Fruit fly (Drosophila melanogaster): Measurements from ENCODE around the gene CG42526.

CG42526 gene

dm6 chr3L:9457619-9458092, 22.5 kb upstream of the CG42526 start, which contains the start of gene CG3437 (continued):
- TF ChIP-seq Dip2 (GFP tag; IDR thresholded peaks at IDR 0.05) (peak; percentile 79), BtbVII (GFP tag; optimal IDR thresholded peaks at IDR 0.05) (peak; percentile 98), pb (GFP tag; optimal IDR thresholded peaks at IDR 0.05) (peak; percentile 98), CG18476 (GFP tag; optimal IDR thresholded peaks at IDR 0.05) (peak; percentile 98), Dbx (GFP tag; IDR thresholded peaks at IDR 0.05) (peak; percentile 99), E2f2 (GFP tag; IDR thresholded peaks at IDR 0.05) (peak; percentile 89), gem (tag; optimal IDR thresholded peaks at IDR 0.05) (peak; percentile 99), gcm (GFP tag; optimal IDR thresholded peaks at IDR 0.05) (peak; percentile 97), corto (GFP tag; optimal IDR thresholded peaks at IDR 0.05) (peak; percentile 97), Hmx (GFP tag; optimal IDR thresholded peaks at IDR 0.05) (peak; percentile 96), Nf-YB (GFP tag; optimal IDR thresholded peaks at IDR 0.05) (peak; percentile 87), mirr (GFP tag; optimal IDR thresholded peaks at IDR 0.05) (peak; percentile 99), btn (GFP tag; optimal IDR thresholded peaks at IDR 0.05) (peak; percentile 97), lab (GFP tag; optimal IDR thresholded peaks at IDR 0.05) (peak; percentile 100), CG18619 (GFP tag; optimal IDR thresholded peaks at IDR 0.05) (peak; percentile 98), unpg (GFP tag; optimal IDR thresholded peaks at IDR 0.05) (peak; percentile 99), CG17385 (GFP tag; optimal IDR thresholded peaks at IDR 0.05) (peak; percentile 98), eyg (GFP tag; optimal IDR thresholded peaks at IDR 0.05) (peak; percentile 98), schlank (tag; optimal IDR thresholded peaks at IDR 0.05) (peak; percentile 96), Rx (GFP tag; IDR thresholded peaks at IDR 0.05) (peak; percentile 100), Fer3 (tag; optimal IDR thresholded peaks at IDR 0.05) (peak; percentile 99), Dad (GFP tag; optimal IDR thresholded peaks at IDR 0.05) (peak; percentile 99), otp (GFP tag; IDR thresholded peaks at IDR 0.05) (peak; percentile 99), psq (GFP tag; optimal IDR thresholded peaks at IDR 0.05) (peak; percentile 90), amos (GFP tag; IDR thresholded peaks at IDR 0.05; ENCODE audit: partially characterized antibody) (peak; percentile 44; the same call in 1 of the 2 replicates), CG17568 (GFP tag; optimal IDR thresholded peaks at IDR 0.05) (peak; percentile 98), CG4617 (GFP tag; optimal IDR thresholded peaks at IDR 0.05; ENCODE audit: borderline replicate concordance) (peak; percentile 98), ftz-f1 (GFP tag; optimal IDR thresholded peaks at IDR 0.05) (peak; percentile 88), unc-4 (GFP tag; IDR thresholded peaks at IDR 0.05; ENCODE audit: partially characterized antibody) (0 out of 2 replicates have a peak, but pooled peaks have one; percentile 30), NC2α (GFP tag; optimal IDR thresholded peaks at IDR 0.05) (peak; percentile 97), dati (GFP tag; IDR thresholded peaks at IDR 0.05) (peak; percentile 99), sr (GFP tag; IDR thresholded peaks at IDR 0.05) (peak; percentile 98), zf30C (GFP tag; optimal IDR thresholded peaks at IDR 0.05) (peak; percentile 40), kay (GFP tag; optimal IDR thresholded peaks at IDR 0.05) (peak; percentile 88), her (GFP tag; optimal IDR thresholded peaks at IDR 0.05) (peak; percentile 96), ems (GFP tag; optimal IDR thresholded peaks at IDR 0.05) (peak; percentile 99), CG12942 (GFP tag; optimal IDR thresholded peaks at IDR 0.05) (peak; percentile 98), CG7745 (tag; optimal IDR thresholded peaks at IDR 0.05) (peak; percentile 87), CG14710 (tag; optimal IDR thresholded peaks at IDR 0.05) (peak; percentile 98), Hmr (GFP tag; optimal IDR thresholded peaks at IDR 0.05) (peak; percentile 98), CTCF (GFP tag; optimal IDR thresholded peaks at IDR 0.05) (peak; percentile 76), lola (GFP tag; optimal IDR thresholded peaks at IDR 0.05) (peak in 1 of 3 experiments; percentile 97), CG31441 (GFP tag; IDR thresholded peaks at IDR 0.05) (peak; percentile 98), Ssrp (tag; optimal IDR thresholded peaks at IDR 0.05) (peak; percentile 98), Sin3A (optimal IDR thresholded peaks at IDR 0.05) (peak; percentile 49), eve (GFP tag; optimal IDR thresholded peaks at IDR 0.05) (no peak), vnd (GFP tag; IDR thresholded peaks at IDR 0.05; ENCODE audit: partially characterized antibody) (0 out of 3 replicates have a peak, but pooled peaks have one; percentile 29), Bgb (GFP tag; IDR thresholded peaks at IDR 0.05; ENCODE audit: partially characterized antibody) (no peak), MESR4 (GFP tag; optimal IDR thresholded peaks at IDR 0.05) (peak; percentile 84), al (GFP tag; IDR thresholded peaks at IDR 0.05) (peak; percentile 99)
